Worm (Caenorhabditis elegans): Measurements from ENCODE around the gene ocr-2.

ocr-2 gene

DNA sequence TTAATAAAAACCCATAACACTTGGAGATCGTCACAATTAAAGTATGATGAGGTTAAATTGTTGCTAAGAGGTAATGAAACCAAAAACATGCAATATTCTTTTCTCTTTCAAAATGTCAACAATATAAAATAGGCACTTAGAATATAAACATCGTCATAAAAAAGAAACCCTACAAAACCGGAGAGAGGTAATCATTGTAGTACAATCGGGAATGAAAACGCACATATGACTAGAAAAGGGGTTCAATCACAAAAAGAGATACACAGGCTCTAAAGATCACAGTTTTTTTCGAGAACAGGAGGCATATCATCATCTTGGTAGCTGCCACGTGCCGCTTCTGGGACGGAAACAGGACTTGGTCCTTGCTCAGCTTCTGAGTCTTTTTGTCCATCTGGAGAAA is 6.6 kb upstream of the ocr-2 start:
- peak; percentile 10 for TF ChIP-seq attf-5 (GFP tag; optimal IDR thresholded peaks at IDR 0.05)
- TF ChIP-seq mel-28 (tag; optimal IDR thresholded peaks at IDR 0.05; ENCODE audit: borderline replicate concordance), result peak; percentile 44
- no peak for TF ChIP-seq let-607 (tag; optimal IDR thresholded peaks at IDR 0.05)
- 0 out of 2 replicates have a peak, but pooled peaks have one; percentile 3 for TF ChIP-seq hmg-1.2 (GFP tag; IDR thresholded peaks at IDR 0.05)
- TF ChIP-seq B0336.3 (GFP tag; IDR thresholded peaks at IDR 0.05), result peak; percentile 59; the same call in 1 of the 2 replicates
- no peak for TF ChIP-seq B0019.2 (GFP tag; conservative IDR thresholded peaks at IDR 0.05)
- TF ChIP-seq Y95B8A.8 (GFP tag; IDR thresholded peaks at IDR 0.05), result no peak
- TF ChIP-seq atf-7 (tag; optimal IDR thresholded peaks at IDR 0.05), result peak; percentile 2

ce11 chrIV:8225357-8225756 is 5.5 kb upstream of the ocr-2 start, which contains the start of gene serp-1.2:
serp-1.2 (plus strand) TSS chrIV:8225674.
- TF ChIP-seq snpc-4 (GFP tag; optimal IDR thresholded peaks at IDR 0.05) (no peak), snpc-4 (tag; optimal IDR thresholded peaks at IDR 0.05) (peak in 1 of 4 experiments; percentile 9), atf-7 (tag; optimal IDR thresholded peaks at IDR 0.05) (no peak), chd-7 (tag; optimal IDR thresholded peaks at IDR 0.05) (no peak), C17E4.6 (GFP tag; IDR thresholded peaks at IDR 0.05) (no peak), cebp-1 (GFP tag; IDR thresholded peaks at IDR 0.05) (no peak), cebp-1 (tag; optimal IDR thresholded peaks at IDR 0.05) (no peak), rpc-1 (optimal IDR thresholded peaks at IDR 0.05) (no peak), rpc-1 (tag; optimal IDR thresholded peaks at IDR 0.05) (no peak), aptf-2 (GFP tag; conservative IDR thresholded peaks at IDR 0.05) (no peak), nhr-80 (tag; optimal IDR thresholded peaks at IDR 0.05) (peak; percentile 66), let-607 (tag; optimal IDR thresholded peaks at IDR 0.05) (peak in 1 of 2 experiments; percentile 51), madf-8 (GFP tag; conservative IDR thresholded peaks at IDR 0.05) (no peak), ceh-79 (tag; optimal IDR thresholded peaks at IDR 0.05) (no peak), attf-3 (GFP tag; conservative IDR thresholded peaks at IDR 0.05) (peak; percentile 85), pha-4 (tag; optimal IDR thresholded peaks at IDR 0.05) (no peak), hrde-1 (tag; optimal IDR thresholded peaks at IDR 0.05; ENCODE audit: borderline replicate concordance) (no peak), lsy-27 (tag; optimal IDR thresholded peaks at IDR 0.05; ENCODE audit: borderline replicate concordance, insufficient read depth) (no peak), attf-6 (GFP tag; IDR thresholded peaks at IDR 0.05) (no peak)

- TF ChIP-seq pbrm-1 (GFP tag; IDR thresholded peaks at IDR 0.05) (no peak), nhr-80 (tag; optimal IDR thresholded peaks at IDR 0.05) (peak; percentile 14)
Measured at ce11 chrIV:8223055-8223454, 3.2 kb upstream of the ocr-2 start.

DNA sequence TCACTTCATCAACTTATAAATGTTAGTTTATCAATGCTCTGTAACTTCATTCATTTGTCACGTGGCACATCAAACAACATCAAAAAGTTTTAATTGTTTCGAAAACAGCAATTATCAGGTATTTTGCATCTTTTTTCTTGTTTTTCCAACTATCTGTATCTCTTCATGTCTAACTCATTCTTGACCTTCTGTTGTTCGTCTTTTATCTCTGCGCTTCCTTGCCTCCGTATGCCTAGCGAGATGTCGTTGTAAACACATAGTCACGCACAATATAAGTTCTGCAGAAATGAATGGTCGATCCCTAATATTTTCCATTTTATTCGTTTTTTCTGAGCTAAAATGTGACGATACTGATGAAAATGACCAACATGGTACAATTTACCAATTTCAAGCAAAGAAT is 2.1 kb upstream of the ocr-2 start, which contains the start of gene gpx-6:
Gene gpx-6 (plus strand): TSS at position 257 of the 400 bp plus-strand sequence.
- no peak for TF ChIP-seq repo-1 (tag; optimal IDR thresholded peaks at IDR 0.05)
- TF ChIP-seq ceh-91 (GFP tag; IDR thresholded peaks at IDR 0.05), result no peak
- no peak for TF ChIP-seq attf-3 (GFP tag; conservative IDR thresholded peaks at IDR 0.05)
- TF ChIP-seq snpc-3.4 (tag; optimal IDR thresholded peaks at IDR 0.05), result no peak
- no peak for TF ChIP-seq snpc-1.3 (tag; optimal IDR thresholded peaks at IDR 0.05; ENCODE audit: insufficient read depth)
- no peak for TF ChIP-seq ceh-79 (tag; optimal IDR thresholded peaks at IDR 0.05)
- no peak for TF ChIP-seq nfyb-1 (GFP tag; IDR thresholded peaks at IDR 0.05)
- TF ChIP-seq F49E8.2 (tag; optimal IDR thresholded peaks at IDR 0.05; ENCODE audit: insufficient read depth), result no peak
- no peak for TF ChIP-seq ztf-22 (GFP tag; optimal IDR thresholded peaks at IDR 0.05)
- no peak for TF ChIP-seq let-607 (tag; optimal IDR thresholded peaks at IDR 0.05)
- no peak for TF ChIP-seq nhr-90 (tag; optimal IDR thresholded peaks at IDR 0.05)
- TF ChIP-seq lin-54 (GFP tag; optimal IDR thresholded peaks at IDR 0.05), result no peak
- no peak for TF ChIP-seq B0261.1 (tag; optimal IDR thresholded peaks at IDR 0.05)
- TF ChIP-seq die-1 (tag; optimal IDR thresholded peaks at IDR 0.05), result no peak

All from whole organism, young adult.